Fruit fly (Drosophila melanogaster) whole organism: ENCODE data around the gene CG8671.

ENCODE experiments used
- CG8478 ChIP-seq: fragments of >200 bp; optimal IDR thresholded peaks from 2 replicates; lab custom pipeline; 2018; ENCODE audit warnings: inconsistent platforms
- Dll ChIP-seq: fragments of >200 bp; optimal IDR thresholded peaks from 2 replicates; lab custom pipeline; 2017
- pan ChIP-seq: fragments of >200 bp; optimal IDR thresholded peaks from 2 replicates; lab custom pipeline; 2017
- psq ChIP-seq: fragments of >200 bp; optimal IDR thresholded peaks from 2 replicates; lab custom pipeline; 2017
- usp ChIP-seq: fragments of >200 bp; optimal IDR thresholded peaks from 2 replicates; lab custom pipeline; 2017; ENCODE audit warnings: missing biosample characterization, missing genetic modification characterization, mixed read lengths

DNA sequence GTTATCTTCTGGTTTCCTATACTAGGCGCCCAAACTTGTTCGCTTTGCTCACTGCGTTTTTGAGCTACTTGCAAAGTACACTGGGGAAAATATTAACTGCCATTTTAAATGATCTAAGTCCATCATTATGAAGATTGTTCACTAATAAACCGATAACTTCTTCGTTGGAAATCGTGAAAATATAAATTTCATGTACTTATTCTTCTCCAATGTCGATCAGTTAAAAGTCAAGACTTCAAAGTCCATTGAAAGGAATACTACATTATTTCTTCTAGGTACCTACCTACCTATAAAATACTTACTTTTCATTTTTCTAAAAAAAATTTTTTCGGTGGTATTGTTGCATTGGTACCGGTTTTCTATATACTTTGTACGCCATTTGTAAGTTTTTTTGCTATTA, 16.1 kb upstream of the CG8671 start:
- TF ChIP-seq Dll (lab: Kevin White, UChicago) (no peak), CG8478 (lab: Kevin White, UChicago) (no peak), usp (GFP tag; lab: Kevin White, UChicago) (no peak), psq (lab: Kevin White, UChicago) (no peak), pan (lab: Kevin White, UChicago) (no peak)
